In the genomic region with DNA sequence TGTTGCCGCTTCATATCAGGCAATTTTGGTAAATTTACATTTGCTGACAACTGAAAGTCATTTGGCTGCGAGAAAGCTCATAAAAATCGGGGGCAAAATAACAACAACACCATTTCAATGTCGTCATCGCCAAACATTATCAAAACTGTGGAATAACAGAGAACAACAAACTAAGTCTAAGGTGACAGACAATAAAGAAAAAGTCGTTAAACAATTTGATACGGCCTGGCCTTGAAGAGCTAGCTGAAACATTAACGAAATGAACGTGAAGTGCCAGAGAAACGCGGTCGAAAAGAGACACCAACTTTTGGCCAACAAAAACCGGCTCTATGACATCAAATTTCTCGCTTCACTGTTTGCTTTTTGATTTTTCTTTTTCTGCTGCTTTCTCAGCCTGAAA, we compare ENCODE assay signal across 3 fruit fly cellular contexts.
TF ChIP-seq lines count a peak whose summit lies in the region.

No protein-coding gene starts in this region.

- TF ChIP-seq CTCF in whole organism, embryonic (GFP tag; optimal IDR thresholded peaks at IDR 0.05; lab: Kevin White, UChicago) = no peak

TF ChIP-seq in whole organism, embryonic, 481 proteins besides CTCF, POLR2A, EP300 and RAD21:
- peak; percentile 55 for TF ChIP-seq gsb-n (tag; optimal IDR thresholded peaks at IDR 0.05; lab: Kevin White, UChicago)
- TF ChIP-seq eve (GFP tag; optimal IDR thresholded peaks at IDR 0.05; lab: Kevin White, UChicago) = peak in 1 of 2 experiments; percentile 12
- TF ChIP-seq sug (tag; optimal IDR thresholded peaks at IDR 0.05; lab: Kevin White, UChicago) = peak; percentile 10
- TF ChIP-seq abd-A (tag; optimal IDR thresholded peaks at IDR 0.05; lab: Kevin White, UChicago) = peak; percentile 46
- no peak for TF ChIP-seq bab2 (GFP tag; optimal IDR thresholded peaks at IDR 0.05; lab: Kevin White, UChicago)
- TF ChIP-seq oc (tag; optimal IDR thresholded peaks at IDR 0.05; lab: Kevin White, UChicago) = peak; percentile 22
- TF ChIP-seq BEAF-32 (GFP tag; optimal IDR thresholded peaks at IDR 0.05; lab: Kevin White, UChicago) = no peak
TF ChIP-seq in whole organism, embryonic: peak in this region for 5.

TF ChIP-seq in whole organism, prepupa, 60 proteins besides CTCF, POLR2A, EP300 and RAD21:
- TF ChIP-seq Hr38 (GFP tag; optimal IDR thresholded peaks at IDR 0.05; lab: Kevin White, UChicago) = no peak
- TF ChIP-seq fkh (GFP tag; optimal IDR thresholded peaks at IDR 0.05; lab: Kevin White, UChicago) = peak; percentile 21

TF ChIP-seq in whole organism, wandering third instar larva, 38 proteins besides CTCF, POLR2A, EP300 and RAD21:
- TF ChIP-seq Rel (GFP tag; optimal IDR thresholded peaks at IDR 0.05; lab: Kevin White, UChicago) (no peak), Rel (tag; optimal IDR thresholded peaks at IDR 0.05; lab: Kevin White, UChicago) (peak; percentile 5), Sp1 (GFP tag; optimal IDR thresholded peaks at IDR 0.05; lab: Kevin White, UChicago) (no peak)
